Worm (Caenorhabditis elegans): ENCODE data around the gene C04B4.5.

DNA sequence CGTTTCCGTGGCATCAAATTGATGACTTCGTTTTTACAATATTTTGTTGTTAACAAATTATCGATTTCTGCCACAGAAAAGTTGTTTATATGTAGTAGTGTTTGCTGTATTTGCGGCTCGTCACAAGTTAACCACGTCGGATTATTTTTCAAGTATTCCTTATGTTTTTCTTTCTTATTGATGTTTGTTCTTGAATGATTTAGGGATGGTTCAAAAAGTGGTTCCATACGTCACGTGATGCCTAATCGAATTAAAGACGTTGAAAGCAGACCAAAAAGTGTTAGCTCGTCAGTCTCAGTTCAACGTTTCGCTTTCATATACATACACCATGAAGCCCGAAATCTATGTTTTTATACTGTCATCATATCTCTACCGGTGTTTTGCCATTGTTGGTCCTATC lies 2.7 kb downstream of the C04B4.5 start, which contains the start of gene lips-2:
- TF ChIP-seq dpl-1 (GFP tag; optimal IDR thresholded peaks at IDR 0.05) = no peak
- TF ChIP-seq lin-38 (GFP tag; IDR thresholded peaks at IDR 0.05) = no peak
- TF ChIP-seq snpc-4 (tag; optimal IDR thresholded peaks at IDR 0.05) = no peak
- no peak for TF ChIP-seq lin-39 (tag; optimal IDR thresholded peaks at IDR 0.05)

All from whole organism, L4 larva.